Fruit fly (Drosophila melanogaster) whole organism, embryonic: ENCODE measurements around the gene Dbp21E2.
A peak's percentile ranks its signal among the peaks of the same experiment; 100 is the strongest.

Source experiments
- Asciz ChIP-seq: fragments of 200-800 bp; sonication (Bioruptor generic); optimal IDR thresholded peaks from 2 replicates; lab custom pipeline; 2017; ENCODE audit warnings: missing biosample characterization, mild to moderate bottlenecking, missing genetic modification characterization, missing genetic modification reagents
- Atf6 ChIP-seq: fragments of 200-800 bp; sonication (Bioruptor generic); IDR thresholded peaks from 2 replicates; pipeline ENCODE4 v1.3.6; 2022; ENCODE audit warnings: missing biosample characterization, missing genetic modification characterization
- B-H2 ChIP-seq: fragments of 200-800 bp; sonication (Bioruptor generic); optimal IDR thresholded peaks from 2 replicates; lab custom pipeline; 2018; ENCODE audit warnings: missing biosample characterization, mild to moderate bottlenecking, missing genetic modification characterization
- CG10209 ChIP-seq: fragments of 200-800 bp; sonication (Bioruptor generic); optimal IDR thresholded peaks from 3 replicates; lab custom pipeline; 2017; ENCODE audit warnings: missing biosample characterization, mild to moderate bottlenecking, missing genetic modification characterization, missing genetic modification reagents
- CG10959 ChIP-seq: fragments of 200-800 bp; sonication (Bioruptor generic); IDR thresholded peaks from 2 replicates; pipeline ENCODE4 v1.3.6; 2022; ENCODE audit warnings: missing biosample characterization, missing genetic modification characterization
- CG11695 ChIP-seq: fragments of 200-800 bp; sonication (Bioruptor generic); IDR thresholded peaks from 3 replicates; pipeline ENCODE4 v1.3.6; 2022; ENCODE audit warnings: missing biosample characterization, missing genetic modification characterization
- CG12104 ChIP-seq: fragments of 200-800 bp; sonication (Bioruptor generic); optimal IDR thresholded peaks from 3 replicates; lab custom pipeline; 2016; ENCODE audit warnings: missing biosample characterization, missing genetic modification characterization
- CG12769 ChIP-seq: fragments of 200-800 bp; sonication (Bioruptor generic); optimal IDR thresholded peaks from 2 replicates; lab custom pipeline; 2019; ENCODE audit warnings: missing biosample characterization, mild to moderate bottlenecking, missing genetic modification characterization, moderate library complexity
- CG14667 ChIP-seq: fragments of 200-800 bp; sonication (Bioruptor generic); IDR thresholded peaks from 2 replicates; pipeline ENCODE4 v1.3.6; 2022; ENCODE audit warnings: missing biosample characterization, missing genetic modification characterization
- CG15514 ChIP-seq: fragments of 200-800 bp; sonication (Bioruptor generic); optimal IDR thresholded peaks from 3 replicates; lab custom pipeline; 2017; ENCODE audit warnings: missing biosample characterization, missing genetic modification characterization, mild to moderate bottlenecking, moderate library complexity, missing genetic modification reagents
- CG17186 ChIP-seq: fragments of 200-800 bp; sonication (Bioruptor generic); optimal IDR thresholded peaks from 3 replicates; lab custom pipeline; 2017; ENCODE audit warnings: missing biosample characterization, missing genetic modification reagents, missing genetic modification characterization
- CG17912 ChIP-seq: fragments of 200-800 bp; sonication (Bioruptor generic); optimal IDR thresholded peaks from 2 replicates; lab custom pipeline; 2018; ENCODE audit warnings: missing biosample characterization, mild to moderate bottlenecking, missing genetic modification characterization
- CG18619 ChIP-seq: fragments of 200-800 bp; sonication (Bioruptor generic); optimal IDR thresholded peaks from 3 replicates; lab custom pipeline; 2017; ENCODE audit warnings: missing biosample characterization, mild to moderate bottlenecking, missing genetic modification characterization
- CG2678 ChIP-seq: fragments of 200-800 bp; sonication (Bioruptor generic); optimal IDR thresholded peaks from 3 replicates; lab custom pipeline; 2019; ENCODE audit warnings: missing biosample characterization, mild to moderate bottlenecking, missing genetic modification characterization, moderate library complexity
- CG32532 ChIP-seq: fragments of 200-800 bp; sonication (Bioruptor generic); IDR thresholded peaks from 2 replicates; pipeline ENCODE4 v1.3.6; 2022; ENCODE audit warnings: missing biosample characterization, missing genetic modification characterization
- CG4424 ChIP-seq: fragments of 200-800 bp; sonication (Bioruptor generic); optimal IDR thresholded peaks from 3 replicates; lab custom pipeline; 2016; ENCODE audit warnings: missing biosample characterization, missing genetic modification characterization
- CG4617 ChIP-seq: fragments of 200-800 bp; sonication (Bioruptor generic); optimal IDR thresholded peaks from 3 replicates; lab custom pipeline; 2016; ENCODE audit warnings: missing biosample characterization, missing genetic modification characterization, borderline replicate concordance
- CG4854 ChIP-seq: fragments of 200-800 bp; sonication (Bioruptor generic); optimal IDR thresholded peaks from 2 replicates; lab custom pipeline; 2016; ENCODE audit warnings: missing biosample characterization, missing genetic modification characterization, inconsistent platforms
- CG6689 ChIP-seq: fragments of 200-800 bp; sonication (Bioruptor generic); IDR thresholded peaks from 2 replicates; pipeline ENCODE4 v1.3.6; 2022; ENCODE audit warnings: missing biosample characterization, missing genetic modification characterization
- CG6791 ChIP-seq: fragments of 200-800 bp; sonication (Bioruptor generic); IDR thresholded peaks from 3 replicates; pipeline ENCODE4 v1.3.6; 2022; ENCODE audit warnings: missing biosample characterization, missing genetic modification characterization; ENCODE audit not compliant: partially characterized antibody
- CG6813 ChIP-seq: fragments of 200-800 bp; sonication (Bioruptor generic); optimal IDR thresholded peaks from 2 replicates; lab custom pipeline; 2017; ENCODE audit warnings: missing biosample characterization, missing genetic modification characterization, mild to moderate bottlenecking, moderate library complexity, missing genetic modification reagents
- CG7745 ChIP-seq: fragments of 200-800 bp; sonication (Bioruptor generic); optimal IDR thresholded peaks from 2 replicates; lab custom pipeline; 2018; ENCODE audit warnings: missing biosample characterization, mild to moderate bottlenecking, missing genetic modification characterization, moderate library complexity
- CG9932 ChIP-seq: fragments of 200-800 bp; sonication (Bioruptor generic); IDR thresholded peaks from 2 replicates; pipeline ENCODE4 v1.3.6; 2022; ENCODE audit warnings: missing biosample characterization, missing genetic modification characterization
- CrebB ChIP-seq: fragments of 200-800 bp; sonication (Bioruptor generic); optimal IDR thresholded peaks from 3 replicates; lab custom pipeline; 2018; ENCODE audit warnings: missing biosample characterization, mild to moderate bottlenecking, missing genetic modification characterization
- Dad ChIP-seq: fragments of 200-800 bp; sonication (Bioruptor generic); optimal IDR thresholded peaks from 3 replicates; lab custom pipeline; 2016; ENCODE audit warnings: missing biosample characterization, missing genetic modification characterization
- Dbx ChIP-seq: fragments of 200-800 bp; sonication (Bioruptor generic); IDR thresholded peaks from 3 replicates; pipeline ENCODE4 v1.3.6; 2022; ENCODE audit warnings: missing biosample characterization, missing genetic modification characterization
- E2f2 ChIP-seq: fragments of 200-800 bp; sonication (Bioruptor generic); IDR thresholded peaks from 2 replicates; pipeline ENCODE4 v1.3.6; 2022; ENCODE audit warnings: missing biosample characterization, missing genetic modification characterization
- ERR ChIP-seq: fragments of 200-800 bp; sonication (Bioruptor generic); optimal IDR thresholded peaks from 2 replicates; lab custom pipeline; 2016; ENCODE audit warnings: missing biosample characterization, missing genetic modification characterization
- Ets65A ChIP-seq: fragments of 200-800 bp; sonication (Bioruptor generic); peaks from one replicate; lab custom pipeline; 2016; ENCODE audit warnings: missing biosample characterization, missing genetic modification characterization
- Gsc ChIP-seq: fragments of 200-800 bp; sonication (Bioruptor generic); IDR thresholded peaks from 2 replicates; pipeline ENCODE4 v1.3.6; 2022; ENCODE audit warnings: missing biosample characterization, missing genetic modification characterization
- Nf-YC ChIP-seq: fragments of 200-800 bp; optimal IDR thresholded peaks from 3 replicates; lab custom pipeline; 2019; ENCODE audit warnings: missing biosample characterization, mild to moderate bottlenecking, missing genetic modification characterization, moderate library complexity
- Pdp1 ChIP-seq, 2 experiments: fragments of 200-800 bp; sonication (Bioruptor generic); optimal IDR thresholded peaks; 3 replicates each; lab custom pipeline; 2016; ENCODE audit warnings: missing biosample characterization in 2 of 2, missing genetic modification characterization in 2 of 2, mild to moderate bottlenecking in 1 of 2, moderate library complexity in 1 of 2
- Taf1 ChIP-seq: fragments of 200-800 bp; sonication (Bioruptor generic); IDR thresholded peaks from 2 replicates; pipeline ENCODE4 v1.3.6; 2022; ENCODE audit warnings: missing biosample characterization, missing genetic modification characterization
- ac ChIP-seq: fragments of 200-800 bp; sonication (Bioruptor generic); optimal IDR thresholded peaks from 3 replicates; lab custom pipeline; 2017; ENCODE audit warnings: missing biosample characterization, mild to moderate bottlenecking, missing genetic modification characterization
- amos ChIP-seq: fragments of 200-800 bp; sonication (Bioruptor generic); IDR thresholded peaks from 2 replicates; pipeline ENCODE4 v1.3.6; 2022; ENCODE audit warnings: missing biosample characterization, missing genetic modification characterization; ENCODE audit not compliant: partially characterized antibody
- ara ChIP-seq: fragments of 200-800 bp; sonication (Bioruptor generic); IDR thresholded peaks from 2 replicates; pipeline ENCODE4 v1.3.6; 2022; ENCODE audit warnings: missing biosample characterization, missing genetic modification characterization
- ase ChIP-seq: fragments of 200-800 bp; sonication (Bioruptor generic); IDR thresholded peaks from 3 replicates; pipeline ENCODE4 v1.3.6; 2022; ENCODE audit warnings: missing biosample characterization, missing genetic modification characterization
- ci ChIP-seq: fragments of 200-800 bp; sonication (Bioruptor generic); IDR thresholded peaks from 3 replicates; pipeline ENCODE4 v1.3.6; 2022; ENCODE audit warnings: missing biosample characterization, missing genetic modification characterization
- crol ChIP-seq: fragments of 200-800 bp; sonication (Bioruptor generic); IDR thresholded peaks from 2 replicates; pipeline ENCODE4 v1.3.6; 2022; ENCODE audit warnings: missing biosample characterization, missing genetic modification characterization
- crp ChIP-seq, 2 experiments: fragments of 200-800 bp; sonication (Bioruptor generic); optimal IDR thresholded peaks; 2 replicates in 1 of 2; 3 replicates in 1 of 2; lab custom pipeline; 2017; ENCODE audit warnings: missing biosample characterization in 2 of 2, missing genetic modification characterization in 2 of 2, mild to moderate bottlenecking in 1 of 2, moderate library complexity in 1 of 2
- dm ChIP-seq: fragments of 200-800 bp; sonication (Bioruptor generic); optimal IDR thresholded peaks from 3 replicates; lab custom pipeline; 2016; ENCODE audit warnings: missing biosample characterization, missing genetic modification characterization
- esg ChIP-seq: fragments of 200-800 bp; sonication (Bioruptor generic); conservative IDR thresholded peaks from 2 replicates; pipeline ENCODE4 v1.3.6; 2022; ENCODE audit warnings: missing biosample characterization, missing genetic modification characterization
- grn ChIP-seq: fragments of 200-800 bp; sonication (Bioruptor generic); optimal IDR thresholded peaks from 3 replicates; lab custom pipeline; 2017; ENCODE audit warnings: missing biosample characterization, missing genetic modification characterization
- kah ChIP-seq: fragments of 200-800 bp; sonication (Bioruptor generic); optimal IDR thresholded peaks from 2 replicates; lab custom pipeline; 2018; ENCODE audit warnings: missing biosample characterization, mild to moderate bottlenecking, missing genetic modification characterization
- kni ChIP-seq: fragments of 200-800 bp; sonication (Bioruptor generic); optimal IDR thresholded peaks from 3 replicates; lab custom pipeline; 2017; ENCODE audit warnings: mild to moderate bottlenecking, missing biosample characterization, missing genetic modification reagents, missing genetic modification characterization
- ranshi ChIP-seq: fragments of 200-800 bp; sonication (Bioruptor generic); IDR thresholded peaks from 2 replicates; pipeline ENCODE4 v1.3.6; 2022; ENCODE audit warnings: missing biosample characterization, missing genetic modification characterization
- slp2 ChIP-seq: fragments of 200-800 bp; sonication (Bioruptor generic); optimal IDR thresholded peaks from 2 replicates; lab custom pipeline; 2016; ENCODE audit warnings: missing biosample characterization, missing genetic modification characterization
- sob ChIP-seq: fragments of 200-800 bp; sonication (Bioruptor generic); IDR thresholded peaks from 2 replicates; pipeline ENCODE4 v1.3.6; 2022; ENCODE audit warnings: missing biosample characterization, missing genetic modification characterization
- trem ChIP-seq: fragments of 200-800 bp; optimal IDR thresholded peaks from 3 replicates; lab custom pipeline; 2019; ENCODE audit warnings: missing biosample characterization, mild to moderate bottlenecking, missing genetic modification characterization, moderate library complexity
- tup ChIP-seq: fragments of 200-800 bp; sonication (Bioruptor generic); optimal IDR thresholded peaks from 2 replicates; lab custom pipeline; 2016; ENCODE audit warnings: missing biosample characterization, mild to moderate bottlenecking, missing genetic modification characterization, moderate library complexity
- wek ChIP-seq: fragments of 200-800 bp; sonication (Bioruptor generic); optimal IDR thresholded peaks from 3 replicates; lab custom pipeline; 2018; ENCODE audit warnings: missing biosample characterization, mild to moderate bottlenecking, missing genetic modification characterization, moderate library complexity

Dbp21E2 gene

dm6 chr2L:856001-856400 is 44.6 kb downstream of the Dbp21E2 start (continued):
- TF ChIP-seq Nf-YC (tag; lab: Kevin White, UChicago): no peak
- no peak for TF ChIP-seq ci (GFP tag; lab: Robert Waterston, UW)
- no peak for TF ChIP-seq CrebB (tag; lab: Kevin White, UChicago)
- no peak for TF ChIP-seq CG17912 (GFP tag; lab: Kevin White, UChicago)
- no peak for TF ChIP-seq CG14667 (GFP tag; lab: Robert Waterston, UW)
- TF ChIP-seq ERR (GFP tag; lab: Kevin White, UChicago): no peak
- peak; percentile 46; the same call in 1 of the 2 replicates for TF ChIP-seq ara (GFP tag; lab: Robert Waterston, UW)
- no peak for TF ChIP-seq CG4617 (GFP tag; lab: Kevin White, UChicago)
- TF ChIP-seq CG32532 (GFP tag; lab: Robert Waterston, UW): no peak
- TF ChIP-seq B-H2: peak; percentile 10
- no peak for TF ChIP-seq CG6791 (GFP tag; lab: Robert Waterston, UW)
- no peak for TF ChIP-seq CG10959 (GFP tag; lab: Robert Waterston, UW)
- no peak; the same call in 1 of the 2 replicates for TF ChIP-seq sob
- TF ChIP-seq CG11695 (GFP tag; lab: Robert Waterston, UW): no peak
- TF ChIP-seq CG17186 (GFP tag; lab: Kevin White, UChicago): no peak
- TF ChIP-seq esg: no peak
- TF ChIP-seq kni: peak; percentile 50
- no peak for TF ChIP-seq CG7745 (tag; lab: Kevin White, UChicago)
- TF ChIP-seq ase (GFP tag; lab: Robert Waterston, UW): no peak
- TF ChIP-seq CG6813: peak; percentile 62
- TF ChIP-seq CG2678: peak; percentile 41
- no peak for TF ChIP-seq CG6689 (GFP tag; lab: Robert Waterston, UW)
- no peak for TF ChIP-seq Ets65A
- no peak for TF ChIP-seq Dbx
- TF ChIP-seq E2f2 (GFP tag; lab: Robert Waterston, UW): 0 out of 2 replicates have a peak, but pooled peaks have one; percentile 7
- no peak for TF ChIP-seq CG4854 (GFP tag; lab: Kevin White, UChicago)
- peak; percentile 52 for TF ChIP-seq CG15514
- TF ChIP-seq Dad (GFP tag; lab: Kevin White, UChicago): no peak
- peak; percentile 60 for TF ChIP-seq CG12769 (tag; lab: Kevin White, UChicago)
- TF ChIP-seq Atf6 (GFP tag; lab: Robert Waterston, UW): no peak; the same call in 1 of the 2 replicates
- TF ChIP-seq wek (GFP tag; lab: Kevin White, UChicago): peak; percentile 25
- no peak for TF ChIP-seq tup (GFP tag; lab: Kevin White, UChicago)
- no peak for TF ChIP-seq grn
- no peak for TF ChIP-seq ac (GFP tag; lab: Kevin White, UChicago)
- no peak for TF ChIP-seq CG18619 (GFP tag; lab: Kevin White, UChicago)
- no peak for TF ChIP-seq Pdp1 (GFP tag; optimal IDR thresholded peaks at IDR 0.05; lab: Kevin White, UChicago)
- no peak for TF ChIP-seq kah
- TF ChIP-seq Taf1 (GFP tag; lab: Robert Waterston, UW): no peak
- no peak for TF ChIP-seq crp (GFP tag; optimal IDR thresholded peaks at IDR 0.05; lab: Kevin White, UChicago)
- 0 out of 2 replicates have a peak, but pooled peaks have one; percentile 26 for TF ChIP-seq crol (GFP tag; lab: Robert Waterston, UW)
- no peak for TF ChIP-seq CG9932 (GFP tag; lab: Robert Waterston, UW)
- no peak for TF ChIP-seq amos (GFP tag; lab: Robert Waterston, UW)
- no peak for TF ChIP-seq Gsc (GFP tag; lab: Robert Waterston, UW)
- no peak for TF ChIP-seq dm
- no peak for TF ChIP-seq ranshi (GFP tag; lab: Robert Waterston, UW)
- TF ChIP-seq Asciz (GFP tag; lab: Kevin White, UChicago): peak; percentile 47
- peak; percentile 14 for TF ChIP-seq CG10209 (GFP tag; lab: Kevin White, UChicago)
- TF ChIP-seq slp2 (GFP tag; lab: Kevin White, UChicago): no peak
- no peak for TF ChIP-seq CG12104
- no peak for TF ChIP-seq CG4424 (GFP tag; lab: Kevin White, UChicago)
- TF ChIP-seq trem (tag; lab: Kevin White, UChicago): no peak
